Fruit fly (Drosophila melanogaster) whole organism, adult: ENCODE results near the gene SoxN.

Source experiments
- CG11617 ChIP-seq: fragments of 200-800 bp; sonication (Bioruptor generic); optimal IDR thresholded peaks from 2 replicates; lab custom pipeline; 2017; ENCODE audit warnings: mild to moderate bottlenecking, missing biosample characterization, missing genetic modification reagents, missing genetic modification characterization
- CG1620 ChIP-seq: fragments of 200-800 bp; sonication (Bioruptor generic); optimal IDR thresholded peaks from 2 replicates; lab custom pipeline; 2016; ENCODE audit warnings: missing biosample characterization, missing genetic modification characterization
- kay ChIP-seq: fragments of 200-800 bp; sonication (Bioruptor generic); peaks from one replicate; lab custom pipeline; 2016; ENCODE audit warnings: missing biosample characterization, missing genetic modification characterization, borderline replicate concordance

DNA sequence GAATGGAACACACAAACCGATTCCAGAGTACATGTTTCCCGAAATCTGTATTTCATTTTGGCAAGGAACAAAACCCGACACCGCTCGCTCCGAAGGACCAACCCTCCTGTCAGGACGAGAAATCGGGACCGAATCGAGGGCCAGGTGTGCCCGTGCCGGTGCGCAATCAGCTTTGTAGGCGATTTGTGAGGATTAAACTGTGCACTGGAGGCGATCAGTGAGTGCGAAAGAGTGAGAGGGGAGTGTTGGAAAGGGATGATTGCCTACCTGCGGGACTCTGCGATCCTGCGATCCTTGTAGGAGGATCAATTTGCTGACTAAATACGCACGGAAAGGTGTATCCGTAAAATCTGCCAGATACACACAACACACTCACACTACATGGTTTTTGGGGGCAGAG is 15.6 kb upstream of the SoxN start:
- no peak for TF ChIP-seq CG1620 (GFP tag; lab: Kevin White, UChicago)
- no peak for TF ChIP-seq kay (GFP tag; lab: Kevin White, UChicago)
- TF ChIP-seq CG11617 (GFP tag; lab: Kevin White, UChicago) = no peak
